Fruit fly (Drosophila melanogaster): ENCODE data around the gene CG3999.

DNA sequence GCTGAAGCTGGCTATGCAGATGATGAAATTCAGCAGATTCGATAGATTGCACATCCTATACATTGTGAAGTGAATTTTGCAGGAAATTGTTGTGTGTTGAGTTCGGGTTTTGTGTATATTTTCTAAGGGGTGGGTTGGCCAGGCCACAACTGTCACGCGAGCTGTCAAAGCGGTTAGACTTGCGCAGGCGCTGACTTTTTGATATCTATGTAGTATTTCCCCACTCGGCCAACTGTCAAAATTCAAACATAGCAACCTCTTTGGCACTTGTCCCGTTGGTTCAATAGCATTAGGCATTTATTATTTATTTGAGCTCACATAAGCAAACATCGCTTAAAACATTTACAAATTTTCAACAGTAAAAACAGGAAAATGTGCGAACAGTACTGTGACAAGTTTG is 26.7 kb upstream of the CG3999 start, which contains the start of the genes CG12817 and CG34107:
- TF ChIP-seq psq (optimal IDR thresholded peaks at IDR 0.05) (no peak), insv (optimal IDR thresholded peaks at IDR 0.05) (no peak), Sin3A (optimal IDR thresholded peaks at IDR 0.05) (no peak), Myc (optimal IDR thresholded peaks at IDR 0.05) (no peak), ttk (optimal IDR thresholded peaks at IDR 0.05) (no peak), h (optimal IDR thresholded peaks at IDR 0.05) (no peak)

Measured in Kc167 (cell line).